Fruit fly (Drosophila melanogaster) whole organism: Measurements from ENCODE around the gene CG8927.

Experiments
- Dll ChIP-seq: fragments of >200 bp; optimal IDR thresholded peaks from 2 replicates; lab custom pipeline; 2017
- pan ChIP-seq: fragments of >200 bp; optimal IDR thresholded peaks from 2 replicates; lab custom pipeline; 2017
- psq ChIP-seq: fragments of >200 bp; optimal IDR thresholded peaks from 2 replicates; lab custom pipeline; 2017
- usp ChIP-seq: fragments of >200 bp; optimal IDR thresholded peaks from 2 replicates; lab custom pipeline; 2017; ENCODE audit warnings: missing biosample characterization, missing genetic modification characterization, mixed read lengths

dm6 chr3R:16154682-16155081, 26.1 kb upstream of the CG8927 start, which contains the start of gene CG6006:
- TF ChIP-seq psq (no peak), Dll (lab: Kevin White, UChicago) (no peak), usp (GFP tag; lab: Kevin White, UChicago) (no peak), pan (lab: Kevin White, UChicago) (no peak)
